Worm (Caenorhabditis elegans) whole organism, early embryonic: Measurements from ENCODE around the gene irld-48.

Experiments used
- B0310.2 ChIP-seq: sonication (generic microtip); optimal IDR thresholded peaks from 2 replicates; lab custom pipeline; 2016; ENCODE audit warnings: mild to moderate bottlenecking, missing genetic modification characterization, missing compliant biosample characterization
- F13C5.2 ChIP-seq: sonication (generic microtip); optimal IDR thresholded peaks from 2 replicates; lab custom pipeline; 2017; ENCODE audit warnings: mild to moderate bottlenecking, missing genetic modification characterization, inconsistent platforms, missing compliant biosample characterization
- aly-1 ChIP-seq: sonication (generic microtip); optimal IDR thresholded peaks from 2 replicates; lab custom pipeline; 2016; ENCODE audit warnings: missing genetic modification characterization, missing compliant biosample characterization
- ama-1 ChIP-seq: fragments of 150-350 bp; optimal IDR thresholded peaks from 2 replicates; lab custom pipeline; 2014
- ceh-13 ChIP-seq: fragments of 200-800 bp; sonication (Bioruptor generic); optimal IDR thresholded peaks from 2 replicates; lab custom pipeline; 2018; ENCODE audit warnings: mild to moderate bottlenecking, missing genetic modification characterization, missing compliant biosample characterization
- ceh-36 ChIP-seq: sonication (generic microtip); optimal IDR thresholded peaks from 2 replicates; lab custom pipeline; 2016; ENCODE audit warnings: missing genetic modification characterization, inconsistent platforms, missing compliant biosample characterization
- ets-7 ChIP-seq: sonication (generic microtip); optimal IDR thresholded peaks from 2 replicates; lab custom pipeline; 2016; ENCODE audit warnings: missing genotype, missing genetic modification characterization, missing compliant biosample characterization
- flt-1 ChIP-seq: fragments of 200-800 bp; sonication (Bioruptor generic); IDR thresholded peaks from 2 replicates; pipeline ENCODE4 v1.3.6; 2022; ENCODE audit warnings: missing genetic modification characterization, missing compliant biosample characterization
- hmbx-1 ChIP-seq: sonication (generic microtip); optimal IDR thresholded peaks from 2 replicates; lab custom pipeline; 2016; ENCODE audit warnings: mild to moderate bottlenecking, missing genetic modification characterization, missing compliant biosample characterization
- hmg-4 ChIP-seq: fragments of 200-800 bp; sonication (Bioruptor generic); optimal IDR thresholded peaks from 2 replicates; lab custom pipeline; 2018; ENCODE audit warnings: mild to moderate bottlenecking, missing genetic modification characterization, missing compliant biosample characterization
- hnd-1 ChIP-seq: sonication (generic microtip); optimal IDR thresholded peaks from 2 replicates; lab custom pipeline; 2016; ENCODE audit warnings: missing genetic modification characterization, missing compliant biosample characterization
- pes-1 ChIP-seq: fragments of 200-800 bp; sonication (Bioruptor generic); IDR thresholded peaks from 2 replicates; pipeline ENCODE4 v1.3.6; 2022; ENCODE audit warnings: missing genetic modification reagents, missing genetic modification characterization, missing compliant biosample characterization
- scrt-1 ChIP-seq: fragments of 200-800 bp; sonication (Bioruptor generic); IDR thresholded peaks from 2 replicates; pipeline ENCODE4 v1.3.6; 2022; ENCODE audit warnings: missing genetic modification characterization, missing compliant biosample characterization
- sea-1 ChIP-seq: fragments of 200-800 bp; sonication (Bioruptor generic); conservative IDR thresholded peaks from 2 replicates; pipeline ENCODE4 v1.3.6; 2022; ENCODE audit warnings: missing genetic modification characterization, missing compliant biosample characterization
- tbx-11 ChIP-seq: fragments of 200-800 bp; sonication (Bioruptor generic); IDR thresholded peaks from 2 replicates; pipeline ENCODE4 v1.3.6; 2022; ENCODE audit warnings: missing genetic modification characterization, missing compliant biosample characterization
- tbx-37 ChIP-seq: fragments of 200-800 bp; sonication (Bioruptor generic); conservative IDR thresholded peaks from 2 replicates; pipeline ENCODE4 v1.3.6; 2022; ENCODE audit warnings: missing genetic modification reagents, missing genetic modification characterization, missing compliant biosample characterization
- tra-4 ChIP-seq: sonication (generic microtip); optimal IDR thresholded peaks from 2 replicates; lab custom pipeline; 2017; ENCODE audit warnings: missing genetic modification characterization, missing compliant biosample characterization

Gene irld-48

DNA sequence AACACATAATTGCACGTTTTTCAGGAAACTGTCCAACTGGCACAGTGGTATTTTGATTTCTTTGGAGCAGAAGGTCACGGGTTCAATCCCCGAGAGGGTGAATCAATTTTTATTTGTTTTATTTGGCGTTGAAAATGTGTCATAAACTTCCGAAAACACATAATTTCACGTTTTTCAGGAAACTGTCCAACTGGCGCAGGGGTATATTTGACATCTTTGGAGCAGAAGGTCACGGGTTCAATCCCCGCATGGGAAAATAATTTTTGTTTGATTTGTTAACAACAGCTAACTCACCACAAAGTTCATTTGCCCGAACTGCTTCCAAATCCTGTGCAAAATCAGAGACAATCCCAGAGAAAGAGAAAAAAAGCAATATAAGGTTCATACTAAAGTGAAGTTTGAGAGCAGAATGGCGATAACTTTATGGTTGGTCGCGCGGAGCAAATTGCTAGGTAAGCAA lies at the start of gene irld-48:
irld-48 (plus strand) TSS at position 410 of the 460 bp plus-strand sequence.
- TF ChIP-seq hnd-1 (no peak), ets-7 (tag; lab: Kevin White, UChicago) (no peak), tbx-37 (GFP tag; lab: Robert Waterston, UW) (no peak), ceh-36 (tag; lab: Kevin White, UChicago) (no peak), ceh-13 (GFP tag; lab: Kevin White, UChicago) (no peak), tbx-11 (GFP tag; lab: Robert Waterston, UW) (no peak), sea-1 (GFP tag; lab: Robert Waterston, UW) (no peak), F13C5.2 (no peak), hmg-4 (GFP tag; lab: Kevin White, UChicago) (no peak), aly-1 (tag; lab: Kevin White, UChicago) (no peak), B0310.2 (tag; lab: Kevin White, UChicago) (no peak), hmbx-1 (tag; lab: Kevin White, UChicago) (no peak), tra-4 (tag; lab: Kevin White, UChicago) (no peak), flt-1 (GFP tag; lab: Robert Waterston, UW) (no peak), scrt-1 (no peak), pes-1 (no peak), ama-1 (lab: Kevin White, UChicago) (no peak)

DNA sequence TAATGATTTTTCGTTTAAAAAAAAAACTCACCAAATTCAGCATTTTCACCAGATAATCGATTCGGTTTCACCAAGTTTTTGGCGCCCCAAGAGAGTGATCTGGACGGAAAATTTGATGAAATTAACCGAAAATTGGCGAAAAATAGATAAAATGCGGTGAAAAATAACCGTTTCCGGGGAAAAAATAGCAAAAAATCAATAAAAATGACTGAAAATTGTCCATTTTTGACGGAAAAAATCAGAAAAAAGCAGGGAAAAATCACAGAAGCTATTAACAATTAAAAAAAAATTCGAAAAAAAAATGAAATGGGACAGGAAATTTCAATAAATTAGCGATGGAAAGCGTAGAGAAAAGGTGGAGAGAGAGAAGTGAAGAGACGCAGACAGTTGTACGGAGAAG lies 42.4 kb upstream of the irld-48 start, which contains the start of gene ubc-15:
ubc-15 (minus strand) TSS at position 101 of the 400 bp plus-strand sequence.
- TF ChIP-seq ets-7 (tag; lab: Kevin White, UChicago) (no peak), ceh-36 (tag; lab: Kevin White, UChicago) (no peak), sea-1 (GFP tag; lab: Robert Waterston, UW) (no peak), ceh-13 (GFP tag; lab: Kevin White, UChicago) (no peak), B0310.2 (tag; lab: Kevin White, UChicago) (no peak), tbx-37 (GFP tag; lab: Robert Waterston, UW) (no peak), flt-1 (GFP tag; lab: Robert Waterston, UW) (no peak), pes-1 (no peak), tra-4 (tag; lab: Kevin White, UChicago) (no peak), aly-1 (tag; lab: Kevin White, UChicago) (no peak), ama-1 (lab: Kevin White, UChicago) (no peak), hmg-4 (GFP tag; lab: Kevin White, UChicago) (no peak), F13C5.2 (no peak), hmbx-1 (tag; lab: Kevin White, UChicago) (no peak), scrt-1 (no peak), hnd-1 (no peak)

DNA sequence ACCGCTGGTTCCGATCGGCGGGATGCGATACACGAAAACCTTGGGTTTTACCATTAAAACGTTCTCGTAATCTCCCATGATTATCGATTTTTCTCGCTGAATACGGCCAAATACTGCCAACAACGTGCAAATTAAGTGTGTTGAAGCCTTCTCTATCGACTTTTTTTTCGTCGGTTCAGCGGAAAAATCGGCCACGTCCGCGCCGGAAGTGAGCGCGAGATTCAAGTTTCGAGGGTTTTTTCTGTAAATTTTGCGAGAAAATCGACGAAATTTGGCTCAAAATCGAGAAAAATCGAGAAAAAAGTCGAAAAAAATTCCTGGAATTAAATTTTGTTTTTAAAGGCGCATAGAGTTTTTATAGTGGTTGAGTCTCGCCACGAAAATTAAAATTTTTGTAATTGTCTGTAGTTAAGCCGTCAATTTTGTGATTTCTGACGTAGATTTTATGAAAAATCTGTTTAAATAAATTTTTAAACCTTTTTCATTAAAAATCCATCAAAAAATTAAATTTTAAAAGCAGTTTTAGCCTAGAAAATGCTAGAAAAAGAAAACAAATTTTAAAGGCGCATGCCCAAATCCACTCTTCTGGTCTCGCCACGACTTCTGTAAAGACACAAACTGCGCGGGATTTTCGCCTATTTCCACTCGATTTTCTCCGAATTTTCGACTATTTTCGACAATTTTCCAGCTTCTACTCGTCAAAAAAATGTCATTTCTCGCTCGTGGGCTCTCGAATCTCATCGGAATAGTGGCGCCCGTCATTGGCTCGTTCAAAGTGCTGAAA lies 36.6 kb upstream of the irld-48 start, which contains the start of the genes ncap-1 and Y110A2AR.1:
ncap-1 (minus strand) TSS at position 241 of the 784 bp plus-strand sequence.
Y110A2AR.1 (plus strand) TSS at position 637 of the 784 bp plus-strand sequence.
- no peak for TF ChIP-seq ama-1 (lab: Kevin White, UChicago)
- TF ChIP-seq ets-7 (tag; lab: Kevin White, UChicago) = no peak
- TF ChIP-seq tbx-11 (GFP tag; lab: Robert Waterston, UW) = no peak
- no peak for TF ChIP-seq aly-1 (tag; lab: Kevin White, UChicago)
- TF ChIP-seq scrt-1 = no peak
- no peak for TF ChIP-seq flt-1 (GFP tag; lab: Robert Waterston, UW)
- TF ChIP-seq hmg-4 (GFP tag; lab: Kevin White, UChicago) = no peak
- no peak for TF ChIP-seq sea-1 (GFP tag; lab: Robert Waterston, UW)
- no peak for TF ChIP-seq pes-1
- no peak for TF ChIP-seq ceh-13 (GFP tag; lab: Kevin White, UChicago)
- no peak for TF ChIP-seq tbx-37 (GFP tag; lab: Robert Waterston, UW)

DNA sequence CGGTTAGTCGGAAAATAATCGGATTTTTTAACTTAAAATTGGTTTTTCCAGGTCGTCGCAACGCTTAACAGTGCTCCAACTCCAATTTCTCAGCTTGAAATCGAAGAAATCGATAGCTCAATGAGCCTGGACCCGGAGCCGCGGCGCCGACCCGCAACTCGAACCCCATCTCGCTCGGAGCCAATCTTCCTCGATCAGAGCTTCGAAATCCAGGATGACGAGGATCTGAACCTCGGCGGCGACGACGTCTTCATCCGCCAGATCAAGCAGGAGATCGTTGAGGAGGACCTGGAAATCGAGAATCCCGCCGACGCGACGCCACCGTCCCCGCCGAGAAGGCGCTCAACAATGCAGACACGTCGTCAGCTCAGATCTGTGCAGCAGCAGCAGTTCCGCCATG lies 35.6 kb upstream of the irld-48 start:
- no peak for TF ChIP-seq hmg-4 (GFP tag; lab: Kevin White, UChicago)
- no peak for TF ChIP-seq tbx-37 (GFP tag; lab: Robert Waterston, UW)
- TF ChIP-seq tbx-11 (GFP tag; lab: Robert Waterston, UW) = no peak

DNA sequence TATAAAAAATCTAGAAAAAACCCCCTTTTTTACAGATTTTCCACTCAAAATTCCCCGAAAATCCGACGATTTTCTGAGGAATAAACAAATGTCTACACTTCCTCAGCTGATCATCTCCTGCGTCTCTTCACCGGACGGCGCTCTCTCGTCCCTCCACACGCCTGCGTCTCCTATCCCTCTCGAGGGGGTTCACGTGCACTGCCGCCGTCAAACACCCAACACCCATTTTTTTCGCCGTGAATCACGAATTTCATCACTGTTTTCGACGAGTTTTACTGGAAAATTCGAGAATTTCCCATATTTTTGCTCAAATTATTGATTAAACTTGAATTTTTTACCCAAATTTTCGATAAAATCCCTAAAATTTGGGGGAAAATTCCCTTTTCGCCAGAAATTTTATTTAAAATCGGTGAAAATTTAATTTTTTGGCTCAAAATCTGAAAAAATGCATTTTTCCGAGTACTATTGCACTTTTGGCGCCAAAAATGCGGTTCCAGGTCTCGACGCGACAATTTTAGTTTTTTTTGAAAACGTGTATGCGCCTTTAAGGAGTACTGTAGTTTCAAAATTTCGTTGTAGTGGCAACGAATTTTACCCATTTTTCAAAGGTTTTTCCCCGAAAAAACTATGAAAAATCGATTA lies 34.9 kb upstream of the irld-48 start:
- TF ChIP-seq ama-1 (lab: Kevin White, UChicago) (no peak), pes-1 (no peak), ets-7 (tag; lab: Kevin White, UChicago) (no peak), B0310.2 (tag; lab: Kevin White, UChicago) (no peak), tbx-11 (GFP tag; lab: Robert Waterston, UW) (no peak), ceh-13 (GFP tag; lab: Kevin White, UChicago) (no peak), sea-1 (GFP tag; lab: Robert Waterston, UW) (no peak), scrt-1 (no peak), ceh-36 (tag; lab: Kevin White, UChicago) (no peak), flt-1 (GFP tag; lab: Robert Waterston, UW) (no peak), hmg-4 (GFP tag; lab: Kevin White, UChicago) (no peak), hmbx-1 (tag; lab: Kevin White, UChicago) (no peak), tbx-37 (GFP tag; lab: Robert Waterston, UW) (no peak)

DNA sequence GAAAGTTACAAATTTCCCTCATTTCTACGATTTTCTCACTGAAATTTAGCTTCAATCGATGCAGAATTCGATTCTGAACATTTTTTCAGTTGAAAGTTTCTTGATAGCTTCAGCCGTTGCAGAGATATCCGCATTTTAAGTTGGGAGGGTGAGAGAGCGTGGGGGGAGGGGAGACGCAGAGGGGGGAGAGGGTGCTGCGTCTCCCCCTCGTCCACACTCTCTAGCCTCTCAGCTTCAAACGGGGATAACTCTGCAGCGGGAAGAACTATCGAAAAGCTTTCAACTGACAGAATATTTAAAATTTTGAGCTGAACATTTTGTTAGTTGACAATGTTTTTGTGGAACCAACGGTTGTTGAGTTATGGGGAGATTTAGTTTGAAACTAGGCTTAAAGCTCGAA lies 34.0 kb upstream of the irld-48 start:
- no peak for TF ChIP-seq tbx-11 (GFP tag; lab: Robert Waterston, UW)
- no peak for TF ChIP-seq ceh-13 (GFP tag; lab: Kevin White, UChicago)
- TF ChIP-seq hmg-4 (GFP tag; lab: Kevin White, UChicago) = no peak
- no peak for TF ChIP-seq hnd-1
- no peak for TF ChIP-seq aly-1 (tag; lab: Kevin White, UChicago)
- TF ChIP-seq hmbx-1 (tag; lab: Kevin White, UChicago) = no peak
- no peak for TF ChIP-seq ets-7 (tag; lab: Kevin White, UChicago)
- TF ChIP-seq pes-1 = no peak
- no peak for TF ChIP-seq ceh-36 (tag; lab: Kevin White, UChicago)
- TF ChIP-seq tbx-37 (GFP tag; lab: Robert Waterston, UW) = no peak
- TF ChIP-seq F13C5.2 = no peak
- no peak for TF ChIP-seq sea-1 (GFP tag; lab: Robert Waterston, UW)
- no peak for TF ChIP-seq scrt-1
- TF ChIP-seq ama-1 (lab: Kevin White, UChicago) = no peak
- TF ChIP-seq tra-4 (tag; lab: Kevin White, UChicago) = no peak
- TF ChIP-seq B0310.2 (tag; lab: Kevin White, UChicago) = no peak
- no peak for TF ChIP-seq flt-1 (GFP tag; lab: Robert Waterston, UW)
